Worm (Caenorhabditis elegans) whole organism, young adult: ENCODE measurements around the gene ceh-43.

ENCODE experiments used
- ama-1 ChIP-seq, 3 experiments: fragments of 150-350 bp in 1 of 3; sonication (generic microtip) in 2 of 3; optimal IDR thresholded peaks; 2 replicates each; lab custom pipeline; 2014 to 2018; ENCODE audit warnings: missing biosample characterization in 2 of 3, missing genetic modification characterization in 2 of 3, missing genetic modification reagents in 2 of 3
- dpl-1 ChIP-seq: fragments of 150-350 bp; optimal IDR thresholded peaks from 2 replicates; lab custom pipeline; 2014; ENCODE audit warnings: missing biosample characterization, missing genetic modification reagents, missing genetic modification characterization
- unc-62 ChIP-seq: fragments of 150-350 bp; optimal IDR thresholded peaks from 2 replicates; lab custom pipeline; 2014; ENCODE audit warnings: missing biosample characterization, missing genetic modification reagents, missing genetic modification characterization

DNA sequence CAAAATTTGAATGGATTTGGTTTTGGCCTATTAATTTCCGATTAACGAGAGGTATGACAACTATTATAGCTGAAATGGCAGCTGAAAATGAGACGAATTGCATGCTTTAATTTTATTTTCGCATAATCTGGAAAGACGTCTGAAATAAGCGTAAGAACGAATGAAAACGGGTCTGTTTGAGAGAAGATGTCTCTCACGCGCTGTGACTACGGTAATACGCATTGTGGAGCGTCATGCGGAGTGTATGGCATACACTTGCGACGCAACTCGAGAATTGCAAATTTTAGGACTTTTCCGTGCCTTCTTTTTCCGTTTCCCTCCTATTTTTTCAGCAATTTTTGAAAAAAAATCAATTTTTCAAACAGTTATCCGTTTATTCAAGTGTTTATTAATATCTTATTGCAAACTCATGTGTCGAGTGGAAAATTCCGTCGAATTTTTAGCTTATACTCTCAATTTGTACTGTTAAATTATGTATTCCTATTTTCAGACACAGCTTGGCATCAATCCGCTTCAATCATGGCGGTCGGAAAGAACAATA is 25.8 kb upstream of the ceh-43 start, which contains the start of gene rps-1:
- peak; percentile 76 for TF ChIP-seq unc-62 (GFP tag; lab: Kevin White, UChicago)
- peak; percentile 53 for TF ChIP-seq ama-1 (optimal IDR thresholded peaks at IDR 0.05; lab: Kevin White, UChicago)
- TF ChIP-seq ama-1 (GFP tag; optimal IDR thresholded peaks at IDR 0.05; lab: Kevin White, UChicago) = peak in 1 of 2 experiments; percentile 58
- TF ChIP-seq dpl-1 (GFP tag; lab: Kevin White, UChicago) = peak; percentile 90
